Worm (Caenorhabditis elegans): ENCODE data around the gene slr-2.

ce11 chrV:18125075-18125474 lies 38.2 kb downstream of the slr-2 start, which contains the start of gene fbxa-210:
- TF ChIP-seq elt-2 (tag; optimal IDR thresholded peaks at IDR 0.05) (no peak), F13H6.1 (tag; optimal IDR thresholded peaks at IDR 0.05) (no peak), C38D4.7 (GFP tag; optimal IDR thresholded peaks at IDR 0.05) (no peak), tbx-2 (tag; optimal IDR thresholded peaks at IDR 0.05) (no peak), pat-9 (tag; optimal IDR thresholded peaks at IDR 0.05) (no peak), ceh-48 (tag; optimal IDR thresholded peaks at IDR 0.05) (no peak), hlh-13 (GFP tag; optimal IDR thresholded peaks at IDR 0.05) (no peak), ztf-16 (tag; optimal IDR thresholded peaks at IDR 0.05) (no peak), fkh-10 (GFP tag; optimal IDR thresholded peaks at IDR 0.05) (no peak), ceh-31 (tag; optimal IDR thresholded peaks at IDR 0.05) (no peak), pha-4 (tag; optimal IDR thresholded peaks at IDR 0.05) (no peak)

Measured in whole organism, late embryonic.